Fruit fly (Drosophila melanogaster): ENCODE data around the gene agt.

DNA sequence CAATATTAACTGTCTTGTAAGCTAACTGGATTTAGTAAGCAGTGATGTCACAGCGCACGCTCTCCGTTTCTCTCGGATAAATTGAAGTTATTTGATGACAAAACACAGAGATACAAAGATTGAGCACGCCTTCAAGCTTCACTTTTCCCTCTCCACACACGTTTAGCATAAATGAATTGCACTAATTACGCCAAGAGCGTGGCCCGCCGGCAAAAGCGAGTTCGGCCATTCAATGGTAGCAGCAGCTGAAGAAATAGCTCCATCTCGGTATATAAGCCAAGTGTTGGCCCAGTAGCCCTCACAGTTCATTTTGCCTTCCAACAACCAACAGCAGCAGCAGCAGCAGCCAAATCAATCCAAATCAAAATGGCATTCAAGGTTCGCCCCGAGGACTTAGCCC, 32.5 kb upstream of the agt start, which contains the start of gene Ccp84Ad:
- no peak for TF ChIP-seq CTCF (optimal IDR thresholded peaks at IDR 0.05)
- TF ChIP-seq CG8478 (optimal IDR thresholded peaks at IDR 0.05) = no peak

Data from S2 (cell line).